Fruit fly (Drosophila melanogaster) whole organism, prepupa: ENCODE results near the gene AANATL7.

Experiments used
- Blimp-1 ChIP-seq: fragments of 200-800 bp; sonication (Bioruptor generic); optimal IDR thresholded peaks from 3 replicates; lab custom pipeline; 2017; ENCODE audit warnings: missing biosample characterization, missing genetic modification characterization, mild to moderate bottlenecking, moderate library complexity, missing genetic modification reagents
- CG10631 ChIP-seq: fragments of 200-800 bp; sonication (Bioruptor generic); optimal IDR thresholded peaks from 2 replicates; lab custom pipeline; 2016; ENCODE audit warnings: missing biosample characterization, missing genetic modification characterization
- CG34406 ChIP-seq: fragments of 200-800 bp; sonication (Bioruptor generic); optimal IDR thresholded peaks from 3 replicates; lab custom pipeline; 2016; ENCODE audit warnings: missing biosample characterization, missing genetic modification characterization
- CG6163 ChIP-seq: fragments of 200-800 bp; sonication (Bioruptor generic); IDR thresholded peaks from 3 replicates; pipeline ENCODE4 v1.3.6; 2022; ENCODE audit warnings: missing biosample characterization, missing genetic modification characterization
- OdsH ChIP-seq: fragments of 200-800 bp; sonication (Bioruptor generic); optimal IDR thresholded peaks from 3 replicates; lab custom pipeline; 2016; ENCODE audit warnings: missing biosample characterization, missing genetic modification characterization
- Sox15 ChIP-seq: fragments of 200-800 bp; sonication (Bioruptor generic); optimal IDR thresholded peaks from 3 replicates; lab custom pipeline; 2016; ENCODE audit warnings: missing biosample characterization, missing genetic modification characterization
- dac ChIP-seq: fragments of 200-800 bp; sonication (Bioruptor generic); optimal IDR thresholded peaks from 2 replicates; lab custom pipeline; 2017; ENCODE audit warnings: missing biosample characterization, mild to moderate bottlenecking, missing genetic modification characterization

DNA sequence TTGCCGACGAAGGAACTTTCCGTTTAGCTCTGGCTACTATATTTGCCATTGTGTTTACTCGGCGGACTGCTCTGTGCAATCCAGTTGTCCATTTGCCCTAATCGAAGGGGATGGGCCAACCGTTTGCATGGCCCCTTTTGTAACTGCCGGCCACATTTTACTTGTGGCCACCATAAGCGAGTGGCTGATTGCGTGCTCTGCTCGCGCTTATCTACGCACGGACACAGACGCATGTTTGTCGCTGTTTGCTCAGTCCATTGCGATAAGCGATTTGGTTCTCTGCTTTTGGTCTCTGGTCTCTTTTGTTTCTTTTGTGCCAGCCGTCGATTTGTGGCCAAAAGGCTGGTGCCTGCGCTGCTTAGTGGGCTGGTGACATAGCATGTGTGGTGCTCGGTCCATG, 9.8 kb downstream of the AANATL7 start:
- TF ChIP-seq Blimp-1 (GFP tag; lab: Kevin White, UChicago) (no peak), OdsH (no peak), CG34406 (GFP tag; lab: Kevin White, UChicago) (no peak), CG10631 (GFP tag; lab: Kevin White, UChicago) (no peak), Sox15 (GFP tag; lab: Kevin White, UChicago) (no peak), CG6163 (GFP tag; lab: Robert Waterston, UW) (no peak), dac (GFP tag; lab: Kevin White, UChicago) (no peak)
